Worm (Caenorhabditis elegans) whole organism, L4 larva: ENCODE results near the gene Y41C4A.22.

Experiments used
- D1046.2 ChIP-seq: fragments of 200-800 bp; sonication (Bioruptor generic); IDR thresholded peaks from 2 replicates; pipeline ENCODE4 v1.3.6; 2022; ENCODE audit warnings: missing genetic modification characterization, missing compliant biosample characterization
- T20F7.1 ChIP-seq: fragments of 200-800 bp; sonication (Bioruptor generic); optimal IDR thresholded peaks from 2 replicates; lab custom pipeline; 2018; ENCODE audit warnings: mild to moderate bottlenecking, missing genetic modification characterization, missing compliant biosample characterization
- Y48G9A.11 ChIP-seq: fragments of 200-800 bp; sonication (Bioruptor generic); IDR thresholded peaks from 2 replicates; pipeline ENCODE4 v1.3.6; 2022; ENCODE audit warnings: missing genetic modification reagents, missing genetic modification characterization, missing compliant biosample characterization
- Y5F2A.4 ChIP-seq: fragments of 200-800 bp; sonication (Bioruptor generic); optimal IDR thresholded peaks from 2 replicates; lab custom pipeline; 2018; ENCODE audit warnings: mild to moderate bottlenecking, missing genetic modification characterization, missing compliant biosample characterization
- aha-1 ChIP-seq: fragments of 150-350 bp; peaks from one replicate; lab custom pipeline; 2014; ENCODE audit warnings: missing biosample characterization, missing genetic modification characterization
- aly-2 ChIP-seq: sonication (generic microtip); optimal IDR thresholded peaks from 2 replicates; lab custom pipeline; 2018; ENCODE audit warnings: missing biosample characterization, missing genetic modification characterization
- ama-1 ChIP-seq: fragments of 150-350 bp; optimal IDR thresholded peaks from 2 replicates; lab custom pipeline; 2014; ENCODE audit warnings: inconsistent platforms, mixed read lengths
- attf-4 ChIP-seq: sonication (generic microtip); optimal IDR thresholded peaks from 3 replicates; lab custom pipeline; 2017; ENCODE audit warnings: missing biosample characterization, missing genetic modification characterization
- ceh-20 ChIP-seq: fragments of 200-800 bp; sonication (Bioruptor generic); IDR thresholded peaks from 2 replicates; pipeline ENCODE4 v1.3.6; 2022; ENCODE audit warnings: missing genetic modification reagents, missing genetic modification characterization, missing compliant biosample characterization
- ceh-28 ChIP-seq: fragments of 150-350 bp; optimal IDR thresholded peaks from 2 replicates; lab custom pipeline; 2014; ENCODE audit warnings: missing biosample characterization, missing genetic modification reagents, missing genetic modification characterization
- ctbp-1 ChIP-seq: fragments of 200-800 bp; sonication (Bioruptor generic); IDR thresholded peaks from 2 replicates; pipeline ENCODE4 v1.3.6; 2022; ENCODE audit warnings: missing genetic modification reagents, missing genetic modification characterization, missing compliant biosample characterization
- daf-19 ChIP-seq: fragments of 200-800 bp; sonication (Bioruptor generic); conservative IDR thresholded peaks from 2 replicates; pipeline ENCODE4 v1.3.6; 2022; ENCODE audit warnings: missing genetic modification characterization, missing compliant biosample characterization
- dmd-6 ChIP-seq: fragments of 200-800 bp; sonication (Bioruptor generic); IDR thresholded peaks from 2 replicates; pipeline ENCODE4 v1.3.6; 2022; ENCODE audit warnings: missing genetic modification reagents, missing genetic modification characterization, missing compliant biosample characterization
- dmd-9 ChIP-seq: fragments of 200-800 bp; sonication (Bioruptor generic); IDR thresholded peaks from 2 replicates; pipeline ENCODE4 v1.3.6; 2022; ENCODE audit warnings: missing genetic modification reagents, missing genetic modification characterization, missing compliant biosample characterization
- dpl-1 ChIP-seq: fragments of 150-350 bp; optimal IDR thresholded peaks from 2 replicates; lab custom pipeline; 2014; ENCODE audit warnings: missing biosample characterization, missing genetic modification reagents, missing genetic modification characterization
- duxl-1 ChIP-seq: sonication (generic microtip); optimal IDR thresholded peaks from 2 replicates; lab custom pipeline; 2016; ENCODE audit warnings: mild to moderate bottlenecking, missing genetic modification characterization, moderate library complexity, missing compliant biosample characterization; ENCODE audit not compliant: poor library complexity
- dve-1 ChIP-seq: sonication (generic microtip); optimal IDR thresholded peaks from 2 replicates; lab custom pipeline; 2017; ENCODE audit warnings: antibody characterized with exemption, mild to moderate bottlenecking, missing genetic modification characterization, missing compliant biosample characterization; ENCODE audit not compliant: insufficient read depth
- hif-1 ChIP-seq, 2 experiments: sonication (generic microtip); optimal IDR thresholded peaks; 2 replicates each; lab custom pipeline; 2016 to 2017; ENCODE audit warnings: missing compliant biosample characterization in 2 of 2, missing genetic modification characterization in 2 of 2, missing genetic modification reagents in 2 of 2, missing genotype in 2 of 2, mild to moderate bottlenecking in 1 of 2
- hlh-11 ChIP-seq: fragments of 200-800 bp; sonication (Bioruptor generic); optimal IDR thresholded peaks from 2 replicates; lab custom pipeline; 2018; ENCODE audit warnings: mild to moderate bottlenecking, missing genetic modification characterization, missing compliant biosample characterization
- hlh-30 ChIP-seq: sonication (generic microtip); optimal IDR thresholded peaks from 2 replicates; lab custom pipeline; 2017; ENCODE audit warnings: antibody characterized with exemption, mild to moderate bottlenecking, missing genetic modification characterization, missing compliant biosample characterization; ENCODE audit not compliant: insufficient read depth
- lim-7 ChIP-seq: fragments of 200-800 bp; sonication (Bioruptor generic); IDR thresholded peaks from 2 replicates; pipeline ENCODE4 v1.3.6; 2022; ENCODE audit warnings: missing genetic modification characterization, missing compliant biosample characterization
- lin-1 ChIP-seq: fragments of 200-800 bp; sonication (Bioruptor generic); IDR thresholded peaks from 2 replicates; pipeline ENCODE4 v1.3.6; 2022; ENCODE audit warnings: missing genetic modification reagents, missing genetic modification characterization, missing compliant biosample characterization
- lin-13 ChIP-seq: fragments of 150-350 bp; optimal IDR thresholded peaks from 2 replicates; lab custom pipeline; 2014; ENCODE audit warnings: missing biosample characterization, missing genetic modification reagents, missing genetic modification characterization
- lin-15B ChIP-seq: fragments of 150-350 bp; sonication (generic microtip); optimal IDR thresholded peaks from 3 replicates; lab custom pipeline; 2014; ENCODE audit warnings: missing biosample characterization, missing genetic modification characterization
- lin-29 ChIP-seq: fragments of 200-800 bp; sonication (Bioruptor generic); IDR thresholded peaks from 2 replicates; pipeline ENCODE4 v1.3.6; 2022; ENCODE audit warnings: missing genetic modification reagents, missing genetic modification characterization, missing compliant biosample characterization
- lin-39 ChIP-seq: fragments of 150-350 bp; optimal IDR thresholded peaks from 2 replicates; lab custom pipeline; 2014; ENCODE audit warnings: missing biosample characterization, missing genetic modification reagents, missing genetic modification characterization
- lsy-2 ChIP-seq, 2 experiments: fragments of 150-350 bp in 1 of 2; sonication (generic microtip) in 1 of 2; optimal IDR thresholded peaks; 2 replicates each; lab custom pipeline; 2014 to 2017; ENCODE audit warnings: missing biosample characterization in 2 of 2, missing genetic modification characterization in 2 of 2
- madf-5 ChIP-seq, 2 experiments: fragments of 200-800 bp; sonication (Bioruptor generic); IDR thresholded peaks; 2 replicates each; pipeline ENCODE4 v1.3.6; 2022; ENCODE audit warnings: missing compliant biosample characterization in 2 of 2, missing genetic modification characterization in 2 of 2
- mdl-1 ChIP-seq, 2 experiments: fragments of 150-350 bp in 1 of 2; sonication (generic microtip) in 1 of 2; optimal IDR thresholded peaks; 2 replicates each; lab custom pipeline; 2014 to 2017; ENCODE audit warnings: missing biosample characterization in 2 of 2, missing genetic modification characterization in 2 of 2
- mep-1 ChIP-seq: fragments of 150-350 bp; sonication (generic microtip); optimal IDR thresholded peaks from 3 replicates; lab custom pipeline; 2014; ENCODE audit warnings: missing biosample characterization, missing genetic modification characterization
- mes-2 ChIP-seq: sonication (generic microtip); optimal IDR thresholded peaks from 2 replicates; lab custom pipeline; 2016; ENCODE audit warnings: missing genotype, mild to moderate bottlenecking, missing genetic modification characterization, missing compliant biosample characterization; ENCODE audit not compliant: poor library complexity, severe bottlenecking
- nhr-10 ChIP-seq: fragments of 150-350 bp; optimal IDR thresholded peaks from 2 replicates; lab custom pipeline; 2014; ENCODE audit warnings: missing biosample characterization, missing genetic modification characterization
- nhr-111 ChIP-seq: fragments of 200-800 bp; sonication (Bioruptor generic); optimal IDR thresholded peaks from 2 replicates; lab custom pipeline; 2018; ENCODE audit warnings: mild to moderate bottlenecking, missing genetic modification characterization, missing compliant biosample characterization
- nhr-28 ChIP-seq: fragments of 150-350 bp; optimal IDR thresholded peaks from 2 replicates; lab custom pipeline; 2014; ENCODE audit warnings: missing biosample characterization, missing genetic modification characterization
- nhr-6 ChIP-seq: fragments of 150-350 bp; optimal IDR thresholded peaks from 2 replicates; lab custom pipeline; 2014; ENCODE audit warnings: missing biosample characterization, missing genetic modification characterization
- nhr-76 ChIP-seq: fragments of 150-350 bp; optimal IDR thresholded peaks from 2 replicates; lab custom pipeline; 2014; ENCODE audit warnings: missing biosample characterization, missing genetic modification characterization
- pha-4 ChIP-seq, 2 experiments: fragments of 150-350 bp in 1 of 2; fragments of 200-800 bp in 1 of 2; sonication (Bioruptor generic) in 1 of 2; IDR thresholded peaks in 1 of 2; optimal IDR thresholded peaks in 1 of 2; 2 replicates each; pipeline versions ENCODE4 v1.3.6 to Lab custom; 2014 to 2022; ENCODE audit warnings: missing genetic modification characterization in 2 of 2, missing genetic modification reagents in 2 of 2, missing biosample characterization in 1 of 2, missing compliant biosample characterization in 1 of 2
- rbr-2 ChIP-seq: sonication (generic microtip); optimal IDR thresholded peaks from 2 replicates; lab custom pipeline; 2016; ENCODE audit warnings: missing genotype, missing genetic modification characterization, missing compliant biosample characterization
- skn-1 ChIP-seq: fragments of 150-350 bp; optimal IDR thresholded peaks from 2 replicates; lab custom pipeline; 2014; ENCODE audit warnings: missing biosample characterization, missing genetic modification characterization
- unc-130 ChIP-seq: sonication (generic microtip); optimal IDR thresholded peaks from 2 replicates; lab custom pipeline; 2016; ENCODE audit warnings: missing genetic modification reagents, missing genetic modification characterization, missing compliant biosample characterization
- unc-39 ChIP-seq: sonication (generic microtip); optimal IDR thresholded peaks from 2 replicates; lab custom pipeline; 2017; ENCODE audit warnings: missing biosample characterization, missing genetic modification characterization
- unc-62 ChIP-seq, 3 experiments: fragments of 150-350 bp in 1 of 3; sonication (generic microtip); optimal IDR thresholded peaks in 2 of 3; peaks in 1 of 3; 1 replicate in 1 of 3; 2 replicates in 2 of 3; lab custom pipeline; 2014 to 2017; ENCODE audit warnings: missing biosample characterization in 3 of 3, missing genetic modification characterization in 3 of 3, missing genetic modification reagents in 3 of 3, missing genotype in 1 of 3
- zfp-3 ChIP-seq: fragments of 200-800 bp; sonication (Bioruptor generic); conservative IDR thresholded peaks from 2 replicates; pipeline ENCODE4 v1.3.6; 2022; ENCODE audit warnings: missing genetic modification reagents, missing genetic modification characterization, missing compliant biosample characterization
- ztf-7 ChIP-seq: fragments of 150-350 bp; optimal IDR thresholded peaks from 2 replicates; lab custom pipeline; 2014; ENCODE audit warnings: missing biosample characterization, missing genetic modification characterization

Y41C4A.22 gene

ce11 chrIII:11732943-11733342, 37.9 kb downstream of the Y41C4A.22 start:
- TF ChIP-seq nhr-10 (tag; lab: Kevin White, UChicago) (no peak), lin-13 (no peak), mep-1 (tag; lab: Kevin White, UChicago) (peak; percentile 11), unc-39 (tag; lab: Kevin White, UChicago) (no peak), lin-1 (GFP tag; lab: Robert Waterston, UW) (no peak), ceh-28 (tag; lab: Kevin White, UChicago) (peak; percentile 95), ctbp-1 (GFP tag; lab: Robert Waterston, UW) (no peak), daf-19 (GFP tag; lab: Robert Waterston, UW) (no peak), mes-2 (tag; lab: Kevin White, UChicago) (no peak), unc-130 (GFP tag; lab: Kevin White, UChicago) (no peak), dmd-6 (GFP tag; lab: Robert Waterston, UW) (no peak), Y5F2A.4 (GFP tag; lab: Kevin White, UChicago) (no peak)

- no peak for TF ChIP-seq duxl-1 (tag; lab: Kevin White, UChicago)
- TF ChIP-seq lin-13: no peak
- peak; percentile 29 for TF ChIP-seq aha-1 (tag; lab: Kevin White, UChicago)
- TF ChIP-seq, all 104 proteins: peak for 1
Observed at ce11 chrIII:11737527-11737926, 42.5 kb downstream of the Y41C4A.22 start, which contains the start of gene sup-1. Gene sup-1, minus strand, starts transcription at chrIII:11737627.

ce11 chrIII:11738482-11738881, 43.4 kb downstream of the Y41C4A.22 start:
- peak; percentile 42 for TF ChIP-seq lin-39 (tag; lab: Kevin White, UChicago)
- no peak for TF ChIP-seq ztf-7 (tag; lab: Kevin White, UChicago)
- TF ChIP-seq nhr-76 (tag; lab: Kevin White, UChicago): no peak
- TF ChIP-seq lin-29: no peak
- TF ChIP-seq hlh-11 (tag; lab: Kevin White, UChicago): peak; percentile 53
- TF ChIP-seq mep-1 (tag; lab: Kevin White, UChicago): peak; percentile 30
- peak; percentile 59 for TF ChIP-seq aha-1 (tag; lab: Kevin White, UChicago)
- TF ChIP-seq ctbp-1 (GFP tag; lab: Robert Waterston, UW): 0 out of 2 replicates have a peak, but pooled peaks have one; percentile 36
- peak; percentile 6 for TF ChIP-seq dve-1
- TF ChIP-seq hif-1 (tag; optimal IDR thresholded peaks at IDR 0.05; lab: Kevin White, UChicago): peak in 1 of 2 experiments; percentile 3
- peak in 1 of 2 experiments; percentile 25 for TF ChIP-seq mdl-1 (tag; optimal IDR thresholded peaks at IDR 0.05; lab: Kevin White, UChicago)
- TF ChIP-seq D1046.2 (GFP tag; lab: Robert Waterston, UW): no peak
- no peak for TF ChIP-seq lin-1 (GFP tag; lab: Robert Waterston, UW)
- no peak for TF ChIP-seq aly-2 (tag; lab: Kevin White, UChicago)
- no peak for TF ChIP-seq nhr-6
- peak in 1 of 2 experiments; percentile 52 for TF ChIP-seq lsy-2 (tag; optimal IDR thresholded peaks at IDR 0.05; lab: Kevin White, UChicago)
- TF ChIP-seq ceh-20 (GFP tag; lab: Robert Waterston, UW): peak; percentile 62; the same call in 1 of the 2 replicates
- peak; percentile 25 for TF ChIP-seq nhr-28
- no peak for TF ChIP-seq zfp-3 (GFP tag; lab: Robert Waterston, UW)
- TF ChIP-seq madf-5 (GFP tag; IDR thresholded peaks at IDR 0.05; lab: Robert Waterston, UW): no peak
- TF ChIP-seq T20F7.1 (GFP tag; lab: Kevin White, UChicago): no peak
- TF ChIP-seq hlh-30 (tag; lab: Kevin White, UChicago): peak; percentile 87
- TF ChIP-seq unc-62 (GFP tag; optimal IDR thresholded peaks at IDR 0.05 in 1 of 2; lab: Kevin White, UChicago): peak in 1 of 2 experiments; percentile 65
- TF ChIP-seq unc-62 (tag; optimal IDR thresholded peaks at IDR 0.05; lab: Kevin White, UChicago): no peak
- peak; percentile 36 for TF ChIP-seq dmd-6 (GFP tag; lab: Robert Waterston, UW)
- TF ChIP-seq rbr-2: peak; percentile 1
- TF ChIP-seq, all 104 proteins: peak for 15

DNA sequence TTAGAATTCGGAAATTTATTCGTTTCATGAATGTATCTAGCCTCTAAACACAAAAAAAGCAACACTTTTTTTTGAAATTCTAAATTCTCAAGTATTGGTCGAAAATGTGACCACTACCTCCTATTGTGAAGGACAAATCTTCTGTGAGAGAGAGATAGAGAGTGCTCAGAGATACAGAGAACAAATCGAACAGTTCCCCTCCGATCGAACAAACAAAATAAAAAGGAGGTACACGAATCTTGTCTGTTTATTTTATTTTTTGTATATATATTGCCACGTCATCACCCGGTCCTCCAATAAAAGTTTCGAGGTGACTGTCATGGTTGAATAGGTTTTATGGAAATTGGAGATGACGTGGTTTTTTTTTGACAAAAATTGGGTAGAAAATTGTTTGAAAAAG, 45.8 kb downstream of the Y41C4A.22 start:
- TF ChIP-seq lim-7 (no peak), pha-4 (GFP tag; IDR thresholded peaks at IDR 0.05; lab: Robert Waterston, UW) (no peak), pha-4 (tag; optimal IDR thresholded peaks at IDR 0.05; lab: Kevin White, UChicago) (peak; percentile 71), aha-1 (tag; lab: Kevin White, UChicago) (peak; percentile 46), dmd-9 (GFP tag; lab: Robert Waterston, UW) (no peak), ceh-20 (GFP tag; lab: Robert Waterston, UW) (no peak), attf-4 (tag; lab: Kevin White, UChicago) (no peak), dve-1 (no peak), dpl-1 (peak; percentile 3), nhr-111 (GFP tag; lab: Kevin White, UChicago) (no peak), lin-15B (no peak), dmd-6 (GFP tag; lab: Robert Waterston, UW) (no peak), nhr-10 (tag; lab: Kevin White, UChicago) (no peak), lin-29 (no peak), skn-1 (tag; lab: Kevin White, UChicago) (no peak), Y48G9A.11 (GFP tag; lab: Robert Waterston, UW) (no peak), ama-1 (lab: Kevin White, UChicago) (no peak), unc-39 (tag; lab: Kevin White, UChicago) (no peak)
